Worm (Caenorhabditis elegans) whole organism, L4 larva: ENCODE data around the gene stc-1.

Experiments
- F10B5.3 ChIP-seq: sonication (generic microtip); optimal IDR thresholded peaks from 2 replicates; lab custom pipeline; 2016; ENCODE audit warnings: mild to moderate bottlenecking, missing genetic modification characterization, missing compliant biosample characterization
- F37D6.2 ChIP-seq: sonication (generic microtip); optimal IDR thresholded peaks from 2 replicates; lab custom pipeline; 2016; ENCODE audit warnings: mild to moderate bottlenecking, missing genetic modification characterization, missing compliant biosample characterization
- F49E8.2 ChIP-seq: sonication (generic microtip); optimal IDR thresholded peaks from 2 replicates; lab custom pipeline; 2016; ENCODE audit warnings: missing compliant biosample characterization, mild to moderate bottlenecking, missing genetic modification characterization, borderline replicate concordance
- R02D3.7 ChIP-seq: fragments of 150-350 bp; sonication (generic microtip); optimal IDR thresholded peaks from 3 replicates; lab custom pipeline; 2014; ENCODE audit warnings: missing biosample characterization, missing genetic modification characterization
- T20F7.1 ChIP-seq: fragments of 200-800 bp; sonication (Bioruptor generic); optimal IDR thresholded peaks from 2 replicates; lab custom pipeline; 2018; ENCODE audit warnings: mild to moderate bottlenecking, missing genetic modification characterization, missing compliant biosample characterization
- Y105C5A.15 ChIP-seq: fragments of 200-800 bp; sonication (Bioruptor generic); IDR thresholded peaks from 2 replicates; pipeline ENCODE4 v1.3.6; 2022; ENCODE audit warnings: missing genetic modification characterization, missing compliant biosample characterization
- Y5F2A.4 ChIP-seq: fragments of 200-800 bp; sonication (Bioruptor generic); optimal IDR thresholded peaks from 2 replicates; lab custom pipeline; 2018; ENCODE audit warnings: mild to moderate bottlenecking, missing genetic modification characterization, missing compliant biosample characterization
- Y75B8A.6 ChIP-seq: fragments of 200-800 bp; sonication (Bioruptor generic); IDR thresholded peaks from 2 replicates; pipeline ENCODE4 v1.3.6; 2022; ENCODE audit warnings: missing genetic modification reagents, missing genetic modification characterization, missing compliant biosample characterization
- ZK546.5 ChIP-seq, 2 experiments: sonication (generic microtip); optimal IDR thresholded peaks; 2 replicates each; lab custom pipeline; 2017; ENCODE audit warnings: missing biosample characterization in 2 of 2, missing genetic modification characterization in 2 of 2
- aly-2 ChIP-seq: sonication (generic microtip); optimal IDR thresholded peaks from 2 replicates; lab custom pipeline; 2018; ENCODE audit warnings: missing biosample characterization, missing genetic modification characterization
- arid-1 ChIP-seq: fragments of 200-800 bp; sonication (Bioruptor generic); conservative IDR thresholded peaks from 2 replicates; pipeline ENCODE4 v1.3.6; 2022; ENCODE audit warnings: missing genetic modification reagents, missing genetic modification characterization, missing compliant biosample characterization
- attf-4 ChIP-seq: sonication (generic microtip); optimal IDR thresholded peaks from 3 replicates; lab custom pipeline; 2017; ENCODE audit warnings: missing biosample characterization, missing genetic modification characterization
- ceh-20 ChIP-seq: fragments of 200-800 bp; sonication (Bioruptor generic); IDR thresholded peaks from 2 replicates; pipeline ENCODE4 v1.3.6; 2022; ENCODE audit warnings: missing genetic modification reagents, missing genetic modification characterization, missing compliant biosample characterization
- ceh-28 ChIP-seq: fragments of 150-350 bp; optimal IDR thresholded peaks from 2 replicates; lab custom pipeline; 2014; ENCODE audit warnings: missing biosample characterization, missing genetic modification reagents, missing genetic modification characterization
- ceh-32 ChIP-seq: sonication (generic microtip); optimal IDR thresholded peaks from 2 replicates; lab custom pipeline; 2016; ENCODE audit warnings: mild to moderate bottlenecking, missing genetic modification characterization, missing compliant biosample characterization; ENCODE audit not compliant: poor library complexity
- ces-1 ChIP-seq: fragments of 150-350 bp; sonication (generic microtip); optimal IDR thresholded peaks from 4 replicates; lab custom pipeline; 2014; ENCODE audit warnings: missing biosample characterization, missing genetic modification reagents, missing genetic modification characterization
- daf-12 ChIP-seq: fragments of 150-350 bp; optimal IDR thresholded peaks from 2 replicates; lab custom pipeline; 2014; ENCODE audit warnings: missing biosample characterization, missing genetic modification reagents, missing genetic modification characterization
- dmd-6 ChIP-seq: fragments of 200-800 bp; sonication (Bioruptor generic); IDR thresholded peaks from 2 replicates; pipeline ENCODE4 v1.3.6; 2022; ENCODE audit warnings: missing genetic modification reagents, missing genetic modification characterization, missing compliant biosample characterization
- dmd-9 ChIP-seq: fragments of 200-800 bp; sonication (Bioruptor generic); IDR thresholded peaks from 2 replicates; pipeline ENCODE4 v1.3.6; 2022; ENCODE audit warnings: missing genetic modification reagents, missing genetic modification characterization, missing compliant biosample characterization
- fkh-10 ChIP-seq: fragments of 150-350 bp; optimal IDR thresholded peaks from 2 replicates; lab custom pipeline; 2014; ENCODE audit warnings: missing biosample characterization, missing genetic modification reagents, missing genetic modification characterization
- fos-1 ChIP-seq: fragments of 150-350 bp; optimal IDR thresholded peaks from 2 replicates; lab custom pipeline; 2014; ENCODE audit warnings: missing biosample characterization, missing genetic modification characterization
- gei-8 ChIP-seq: fragments of 200-800 bp; sonication (Bioruptor generic); optimal IDR thresholded peaks from 2 replicates; lab custom pipeline; 2018; ENCODE audit warnings: mild to moderate bottlenecking, missing genetic modification characterization, missing compliant biosample characterization
- hlh-11 ChIP-seq: fragments of 200-800 bp; sonication (Bioruptor generic); optimal IDR thresholded peaks from 2 replicates; lab custom pipeline; 2018; ENCODE audit warnings: mild to moderate bottlenecking, missing genetic modification characterization, missing compliant biosample characterization
- hlh-30 ChIP-seq: sonication (generic microtip); optimal IDR thresholded peaks from 2 replicates; lab custom pipeline; 2017; ENCODE audit warnings: antibody characterized with exemption, mild to moderate bottlenecking, missing genetic modification characterization, missing compliant biosample characterization; ENCODE audit not compliant: insufficient read depth
- hmg-1.1 ChIP-seq: fragments of 200-800 bp; sonication (Bioruptor generic); IDR thresholded peaks from 2 replicates; pipeline ENCODE4 v1.3.6; 2022; ENCODE audit warnings: missing genetic modification reagents, missing genetic modification characterization, missing compliant biosample characterization
- lim-7 ChIP-seq: fragments of 200-800 bp; sonication (Bioruptor generic); IDR thresholded peaks from 2 replicates; pipeline ENCODE4 v1.3.6; 2022; ENCODE audit warnings: missing genetic modification characterization, missing compliant biosample characterization
- lin-1 ChIP-seq: fragments of 200-800 bp; sonication (Bioruptor generic); IDR thresholded peaks from 2 replicates; pipeline ENCODE4 v1.3.6; 2022; ENCODE audit warnings: missing genetic modification reagents, missing genetic modification characterization, missing compliant biosample characterization
- lin-13 ChIP-seq: fragments of 150-350 bp; optimal IDR thresholded peaks from 2 replicates; lab custom pipeline; 2014; ENCODE audit warnings: missing biosample characterization, missing genetic modification reagents, missing genetic modification characterization
- lin-15B ChIP-seq: fragments of 150-350 bp; sonication (generic microtip); optimal IDR thresholded peaks from 3 replicates; lab custom pipeline; 2014; ENCODE audit warnings: missing biosample characterization, missing genetic modification characterization
- lin-39 ChIP-seq: fragments of 150-350 bp; optimal IDR thresholded peaks from 2 replicates; lab custom pipeline; 2014; ENCODE audit warnings: missing biosample characterization, missing genetic modification reagents, missing genetic modification characterization
- mdl-1 ChIP-seq, 2 experiments: fragments of 150-350 bp in 1 of 2; sonication (generic microtip) in 1 of 2; optimal IDR thresholded peaks; 2 replicates each; lab custom pipeline; 2014 to 2017; ENCODE audit warnings: missing biosample characterization in 2 of 2, missing genetic modification characterization in 2 of 2
- mep-1 ChIP-seq: fragments of 150-350 bp; sonication (generic microtip); optimal IDR thresholded peaks from 3 replicates; lab custom pipeline; 2014; ENCODE audit warnings: missing biosample characterization, missing genetic modification characterization
- mxl-2 ChIP-seq: fragments of 200-800 bp; sonication (Bioruptor generic); conservative IDR thresholded peaks from 2 replicates; pipeline ENCODE4 v1.3.6; 2022; ENCODE audit warnings: missing genetic modification reagents, missing genetic modification characterization, missing compliant biosample characterization
- mxl-3 ChIP-seq: fragments of 200-800 bp; sonication (Bioruptor generic); optimal IDR thresholded peaks from 2 replicates; lab custom pipeline; 2018; ENCODE audit warnings: mild to moderate bottlenecking, missing genetic modification characterization, missing compliant biosample characterization
- nhr-10 ChIP-seq: fragments of 150-350 bp; optimal IDR thresholded peaks from 2 replicates; lab custom pipeline; 2014; ENCODE audit warnings: missing biosample characterization, missing genetic modification characterization
- nhr-237 ChIP-seq: sonication (generic microtip); optimal IDR thresholded peaks from 2 replicates; lab custom pipeline; 2017; ENCODE audit warnings: missing biosample characterization, missing genetic modification characterization
- nhr-28 ChIP-seq: fragments of 150-350 bp; optimal IDR thresholded peaks from 2 replicates; lab custom pipeline; 2014; ENCODE audit warnings: missing biosample characterization, missing genetic modification characterization
- php-3 ChIP-seq: fragments of 200-800 bp; sonication (Bioruptor generic); IDR thresholded peaks from 2 replicates; pipeline ENCODE4 v1.3.6; 2022; ENCODE audit warnings: missing genetic modification reagents, missing genetic modification characterization, missing compliant biosample characterization
- rbr-2 ChIP-seq: sonication (generic microtip); optimal IDR thresholded peaks from 2 replicates; lab custom pipeline; 2016; ENCODE audit warnings: missing genotype, missing genetic modification characterization, missing compliant biosample characterization
- snpc-1.2 ChIP-seq: fragments of 200-800 bp; sonication (Bioruptor generic); IDR thresholded peaks from 2 replicates; pipeline ENCODE4 v1.3.6; 2022; ENCODE audit warnings: missing genetic modification reagents, missing genetic modification characterization, missing compliant biosample characterization
- snpc-4 ChIP-seq: fragments of 150-350 bp; optimal IDR thresholded peaks from 2 replicates; lab custom pipeline; 2014; ENCODE audit warnings: missing biosample characterization, missing genetic modification characterization
- spr-1 ChIP-seq: sonication (generic microtip); optimal IDR thresholded peaks from 2 replicates; lab custom pipeline; 2016; ENCODE audit warnings: mild to moderate bottlenecking, missing genetic modification characterization, missing compliant biosample characterization
- spr-3 ChIP-seq: fragments of 200-800 bp; sonication (Bioruptor generic); optimal IDR thresholded peaks from 2 replicates; lab custom pipeline; 2018; ENCODE audit warnings: mild to moderate bottlenecking, missing genetic modification characterization, missing compliant biosample characterization
- tra-1 ChIP-seq: fragments of 200-800 bp; sonication (Bioruptor generic); IDR thresholded peaks from 2 replicates; pipeline ENCODE4 v1.3.6; 2022; ENCODE audit warnings: missing genetic modification reagents, missing genetic modification characterization, missing compliant biosample characterization
- unc-130 ChIP-seq: sonication (generic microtip); optimal IDR thresholded peaks from 2 replicates; lab custom pipeline; 2016; ENCODE audit warnings: missing genetic modification reagents, missing genetic modification characterization, missing compliant biosample characterization
- unc-39 ChIP-seq: sonication (generic microtip); optimal IDR thresholded peaks from 2 replicates; lab custom pipeline; 2017; ENCODE audit warnings: missing biosample characterization, missing genetic modification characterization
- zag-1 ChIP-seq: fragments of 150-350 bp; optimal IDR thresholded peaks from 2 replicates; lab custom pipeline; 2014; ENCODE audit warnings: missing biosample characterization, missing genetic modification characterization
- zfp-2 ChIP-seq: sonication (generic microtip); optimal IDR thresholded peaks from 2 replicates; lab custom pipeline; 2016; ENCODE audit warnings: mild to moderate bottlenecking, missing genetic modification characterization, missing compliant biosample characterization
- zip-11 ChIP-seq: fragments of 200-800 bp; sonication (Bioruptor generic); IDR thresholded peaks from 2 replicates; pipeline ENCODE4 v1.3.6; 2022; ENCODE audit warnings: missing genetic modification characterization, missing compliant biosample characterization
- ztf-11 ChIP-seq: fragments of 150-350 bp; optimal IDR thresholded peaks from 2 replicates; lab custom pipeline; 2014; ENCODE audit warnings: missing biosample characterization, missing genetic modification characterization

Gene stc-1

DNA sequence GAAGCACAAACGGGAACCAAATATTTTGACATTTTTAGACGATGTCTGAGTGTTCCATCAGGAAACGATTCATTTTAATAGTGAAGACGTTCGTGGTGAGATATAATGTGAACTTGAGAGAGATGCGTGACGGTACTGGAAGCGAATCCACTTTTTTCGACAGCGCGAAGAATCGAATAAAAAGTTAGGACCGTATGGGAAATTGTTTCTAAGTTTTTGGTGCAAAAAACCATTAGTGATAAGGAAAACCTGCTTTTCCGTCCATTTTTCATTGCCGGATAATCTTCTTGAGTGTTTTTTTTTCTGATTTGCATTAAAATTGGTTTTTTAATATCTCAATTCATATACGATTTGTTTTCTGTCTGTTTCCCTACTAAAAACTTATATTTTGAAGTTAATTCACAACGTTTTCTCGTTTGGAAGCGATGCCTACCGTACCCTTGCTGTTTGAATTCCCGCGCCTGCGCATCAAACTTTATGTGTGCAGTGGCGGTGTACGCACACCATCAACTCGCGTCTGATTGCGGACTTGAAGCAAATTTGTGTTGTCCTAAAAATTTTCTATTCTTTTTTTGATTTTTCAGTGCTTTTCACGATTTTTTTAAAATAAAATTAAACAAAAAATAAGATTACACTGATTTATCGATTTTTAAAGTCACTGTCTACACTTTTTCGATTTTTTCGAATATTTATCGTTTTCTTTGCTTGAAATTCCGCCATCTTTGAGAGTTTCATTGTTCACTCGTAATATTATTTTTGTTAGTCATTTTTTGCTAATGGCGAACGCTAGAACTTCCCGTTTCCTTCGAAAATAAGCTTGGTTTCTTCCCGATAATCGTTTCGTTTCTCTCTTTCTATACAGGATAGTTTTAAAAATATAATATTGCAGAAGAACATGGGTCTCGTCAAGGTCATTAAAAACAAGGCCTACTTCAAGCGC lies 3.4 kb upstream of the stc-1 start, which contains the start of the genes col-38 and rpl-5:
Gene col-38, minus strand, starts transcription at position 51 of the 940 bp plus-strand sequence.
Gene rpl-5, plus strand, starts transcription at position 890 of the 940 bp plus-strand sequence.
- TF ChIP-seq spr-1 (tag; lab: Kevin White, UChicago) (peak; percentile 47), ztf-11 (tag; lab: Kevin White, UChicago) (no peak), Y105C5A.15 (GFP tag; lab: Robert Waterston, UW) (no peak), mxl-2 (GFP tag; lab: Robert Waterston, UW) (no peak), T20F7.1 (GFP tag; lab: Kevin White, UChicago) (no peak), mdl-1 (tag; optimal IDR thresholded peaks at IDR 0.05; lab: Kevin White, UChicago) (peak in 1 of 2 experiments; percentile 19), snpc-4 (tag; lab: Kevin White, UChicago) (no peak), mxl-3 (GFP tag; lab: Kevin White, UChicago) (peak; percentile 67), ces-1 (GFP tag; lab: Kevin White, UChicago) (no peak), F49E8.2 (tag; lab: Kevin White, UChicago) (no peak), nhr-10 (tag; lab: Kevin White, UChicago) (no peak), F37D6.2 (peak; percentile 49), snpc-1.2 (0 out of 2 replicates have a peak, but pooled peaks have one; percentile 15), daf-12 (tag; lab: Kevin White, UChicago) (no peak), Y5F2A.4 (GFP tag; lab: Kevin White, UChicago) (no peak), attf-4 (tag; lab: Kevin White, UChicago) (no peak), dmd-6 (peak; percentile 60), aly-2 (tag; lab: Kevin White, UChicago) (no peak), zip-11 (GFP tag; lab: Robert Waterston, UW) (no peak), ceh-28 (tag; lab: Kevin White, UChicago) (no peak), tra-1 (GFP tag; lab: Robert Waterston, UW) (no peak), spr-3 (no peak), php-3 (0 out of 2 replicates have a peak, but pooled peaks have one; percentile 62), nhr-28 (tag; lab: Kevin White, UChicago) (peak; percentile 85), lin-1 (no peak), mep-1 (tag; lab: Kevin White, UChicago) (peak; percentile 92), arid-1 (GFP tag; lab: Robert Waterston, UW) (peak; percentile 60; the same call in 1 of the 2 replicates), lin-15B (tag; lab: Kevin White, UChicago) (no peak), lim-7 (GFP tag; lab: Robert Waterston, UW) (no peak), hmg-1.1 (peak; percentile 79), Y75B8A.6 (GFP tag; lab: Robert Waterston, UW) (no peak), unc-39 (tag; lab: Kevin White, UChicago) (no peak), zfp-2 (peak; percentile 87), hlh-11 (tag; lab: Kevin White, UChicago) (peak; percentile 82), ceh-20 (no peak), F10B5.3 (tag; lab: Kevin White, UChicago) (no peak), ceh-32 (no peak), lin-39 (tag; lab: Kevin White, UChicago) (no peak), R02D3.7 (tag; lab: Kevin White, UChicago) (no peak), unc-130 (peak; percentile 17), dmd-9 (GFP tag; lab: Robert Waterston, UW) (no peak), ZK546.5 (tag; optimal IDR thresholded peaks at IDR 0.05; lab: Kevin White, UChicago) (peak; percentile 26 to 93), gei-8 (GFP tag; lab: Kevin White, UChicago) (no peak), rbr-2 (peak; percentile 87), fos-1 (tag; lab: Kevin White, UChicago) (no peak), fkh-10 (GFP tag; lab: Kevin White, UChicago) (peak; percentile 90), zag-1 (tag; lab: Kevin White, UChicago) (no peak), nhr-237 (tag; lab: Kevin White, UChicago) (no peak), lin-13 (GFP tag; lab: Kevin White, UChicago) (peak; percentile 72), hlh-30 (tag; lab: Kevin White, UChicago) (peak; percentile 89)
